Worm (Caenorhabditis elegans): Measurements from ENCODE around the gene bbs-8.

DNA sequence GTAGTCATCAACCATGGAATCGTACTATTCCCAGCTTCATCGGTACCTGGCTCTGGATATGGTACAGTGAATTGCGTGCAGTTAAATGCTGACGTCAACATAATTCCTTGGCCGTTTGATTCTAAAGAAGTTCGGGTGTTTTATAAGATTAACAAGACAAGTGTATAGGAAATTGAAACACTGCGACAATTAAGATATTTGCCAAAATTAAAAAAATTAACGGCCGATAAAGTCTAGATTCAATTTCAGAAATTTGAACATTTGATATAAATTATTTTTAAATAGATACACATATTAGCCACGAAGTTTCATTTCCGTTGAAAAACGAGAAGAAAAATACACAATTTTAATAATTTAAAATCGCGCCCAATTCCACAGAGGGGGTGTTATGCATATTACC is 41.5 kb upstream of the bbs-8 start, which contains the start of gene dmsr-12:
- TF ChIP-seq ceh-88 (GFP tag; IDR thresholded peaks at IDR 0.05) = no peak
- TF ChIP-seq elt-3 (tag; optimal IDR thresholded peaks at IDR 0.05) = no peak
- TF ChIP-seq ceh-82 (tag; optimal IDR thresholded peaks at IDR 0.05) = no peak
- no peak for TF ChIP-seq rnt-1 (tag; optimal IDR thresholded peaks at IDR 0.05)
- TF ChIP-seq unc-62 (GFP tag; optimal IDR thresholded peaks at IDR 0.05) = no peak
